Fruit fly (Drosophila melanogaster): ENCODE measurements around the gene CycB3.

The CycB3 gene

dm6 chr3R:24870389-24871048 lies at the start of gene CycB3:
CycB3 (minus strand) TSS chr3R:24870816.
- peak; percentile 10 for TF ChIP-seq gl (tag; optimal IDR thresholded peaks at IDR 0.05)
- peak; percentile 14 for TF ChIP-seq CG13204 (GFP tag; optimal IDR thresholded peaks at IDR 0.05)
- no peak for TF ChIP-seq CG4496 (GFP tag; IDR thresholded peaks at IDR 0.05)
- TF ChIP-seq CG14655 (GFP tag; optimal IDR thresholded peaks at IDR 0.05), result no peak
- peak; percentile 33 for TF ChIP-seq Snoo (tag; optimal IDR thresholded peaks at IDR 0.05)
- TF ChIP-seq Pif1B (GFP tag; optimal IDR thresholded peaks at IDR 0.05), result no peak
- no peak for TF ChIP-seq CG9948 (tag; optimal IDR thresholded peaks at IDR 0.05)
- no peak for TF ChIP-seq CG10348 (GFP tag; IDR thresholded peaks at IDR 0.05)
- no peak for TF ChIP-seq CG8159 (tag; optimal IDR thresholded peaks at IDR 0.05)
- TF ChIP-seq CG12605 (GFP tag; IDR thresholded peaks at IDR 0.05), result no peak
- no peak for TF ChIP-seq Ets98B (GFP tag; IDR thresholded peaks at IDR 0.05)
- peak; percentile 2 for TF ChIP-seq EcR (GFP tag; optimal IDR thresholded peaks at IDR 0.05)
- no peak for TF ChIP-seq D1 (tag; optimal IDR thresholded peaks at IDR 0.05)
- no peak for TF ChIP-seq CG34367 (tag; optimal IDR thresholded peaks at IDR 0.05)

- no peak for TF ChIP-seq CG13204 (GFP tag; optimal IDR thresholded peaks at IDR 0.05)
- peak; percentile 30; the same call in 1 of the 3 replicates for TF ChIP-seq fd96Ca (GFP tag; IDR thresholded peaks at IDR 0.05)
- peak; percentile 62; the same call in 1 of the 2 replicates for TF ChIP-seq CG32121 (GFP tag; IDR thresholded peaks at IDR 0.05)
- TF ChIP-seq CG14655 (GFP tag; optimal IDR thresholded peaks at IDR 0.05), result no peak
- TF ChIP-seq CG15710 (tag; optimal IDR thresholded peaks at IDR 0.05), result peak; percentile 51
- no peak for TF ChIP-seq CG8159 (tag; optimal IDR thresholded peaks at IDR 0.05)
- TF ChIP-seq CG8301 (tag; optimal IDR thresholded peaks at IDR 0.05), result no peak
- TF ChIP-seq CG4496 (GFP tag; IDR thresholded peaks at IDR 0.05), result peak; percentile 75; the same call in 2 of the 3 replicates
- TF ChIP-seq Ets98B (GFP tag; IDR thresholded peaks at IDR 0.05), result peak; percentile 41
- TF ChIP-seq CG34367 (tag; optimal IDR thresholded peaks at IDR 0.05), result no peak
- peak; percentile 58 for TF ChIP-seq Snoo (tag; optimal IDR thresholded peaks at IDR 0.05)
- no peak for TF ChIP-seq CG12605 (GFP tag; IDR thresholded peaks at IDR 0.05)
- TF ChIP-seq rn (GFP tag; IDR thresholded peaks at IDR 0.05), result no peak
- peak; percentile 29 for TF ChIP-seq CG17806 (tag; optimal IDR thresholded peaks at IDR 0.05)
- TF ChIP-seq CG9948 (tag; optimal IDR thresholded peaks at IDR 0.05), result peak; percentile 57
- no peak for TF ChIP-seq EcR (GFP tag; optimal IDR thresholded peaks at IDR 0.05)
- no peak for TF ChIP-seq Pif1A (GFP tag; optimal IDR thresholded peaks at IDR 0.05)
- no peak for TF ChIP-seq gl (tag; optimal IDR thresholded peaks at IDR 0.05)
- TF ChIP-seq CG10348 (GFP tag; IDR thresholded peaks at IDR 0.05), result no peak
- no peak for TF ChIP-seq D1 (tag; optimal IDR thresholded peaks at IDR 0.05)
- no peak for TF ChIP-seq Pif1B (GFP tag; optimal IDR thresholded peaks at IDR 0.05)
These were observed 47.4 kb upstream of the CycB3 start, which contains the start of the genes PIG-S, sud1 and CG11168 for dm6 chr3R:24917814-24918636. PIG-S (minus strand) TSS chr3R:24917864. sud1 (minus strand) TSS chr3R:24917864. CG11168 (plus strand) TSS chr3R:24918106.

DNA sequence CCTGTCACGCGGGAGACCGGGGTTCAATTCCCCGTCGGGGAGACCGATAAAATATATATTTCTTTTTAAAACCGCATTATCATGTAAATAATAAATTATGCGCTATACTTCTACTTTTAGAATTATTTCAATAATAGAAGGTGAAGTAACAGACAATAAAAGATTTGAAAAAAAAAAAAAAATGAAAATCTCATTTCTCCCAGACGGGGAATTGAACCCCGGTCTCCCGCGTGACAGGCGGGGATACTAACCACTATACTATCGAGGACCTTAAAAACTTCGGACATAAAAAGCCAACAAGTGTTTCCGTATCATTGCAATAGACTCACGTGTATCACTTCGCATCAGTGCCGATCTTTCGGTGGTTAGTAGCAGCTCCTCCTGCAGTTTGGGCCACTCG lies 44.2 kb upstream of the CycB3 start:
- TF ChIP-seq CG13204 (GFP tag; optimal IDR thresholded peaks at IDR 0.05) (no peak), CG15710 (tag; optimal IDR thresholded peaks at IDR 0.05) (no peak), CG10348 (GFP tag; IDR thresholded peaks at IDR 0.05) (no peak), gl (tag; optimal IDR thresholded peaks at IDR 0.05) (no peak), fd96Ca (GFP tag; IDR thresholded peaks at IDR 0.05) (no peak), Pif1B (GFP tag; optimal IDR thresholded peaks at IDR 0.05) (no peak), D1 (tag; optimal IDR thresholded peaks at IDR 0.05) (no peak), CG32121 (GFP tag; IDR thresholded peaks at IDR 0.05) (no peak), CG12605 (GFP tag; IDR thresholded peaks at IDR 0.05) (no peak), CG8159 (tag; optimal IDR thresholded peaks at IDR 0.05) (no peak), rn (GFP tag; IDR thresholded peaks at IDR 0.05) (no peak), CG34367 (tag; optimal IDR thresholded peaks at IDR 0.05) (no peak), Pif1A (GFP tag; optimal IDR thresholded peaks at IDR 0.05) (no peak), CG14655 (GFP tag; optimal IDR thresholded peaks at IDR 0.05) (no peak), CG8301 (tag; optimal IDR thresholded peaks at IDR 0.05) (no peak), Snoo (tag; optimal IDR thresholded peaks at IDR 0.05) (no peak), CG9948 (tag; optimal IDR thresholded peaks at IDR 0.05) (no peak), CG17806 (tag; optimal IDR thresholded peaks at IDR 0.05) (no peak)

dm6 chr3R:24910097-24910496 lies 39.5 kb upstream of the CycB3 start:
- TF ChIP-seq CG32121 (GFP tag; IDR thresholded peaks at IDR 0.05), result peak; percentile 87
- TF ChIP-seq fd96Ca (GFP tag; IDR thresholded peaks at IDR 0.05), result peak; percentile 77; the same call in 2 of the 3 replicates
- TF ChIP-seq CG15710 (tag; optimal IDR thresholded peaks at IDR 0.05), result peak; percentile 23
- TF ChIP-seq CG8301 (tag; optimal IDR thresholded peaks at IDR 0.05), result peak; percentile 66
- TF ChIP-seq CG13204 (GFP tag; optimal IDR thresholded peaks at IDR 0.05), result no peak
- TF ChIP-seq CG17806 (tag; optimal IDR thresholded peaks at IDR 0.05), result peak; percentile 41
- peak; percentile 2 for TF ChIP-seq CG34367 (tag; optimal IDR thresholded peaks at IDR 0.05)
- no peak for TF ChIP-seq D1 (tag; optimal IDR thresholded peaks at IDR 0.05)
- peak; percentile 39 for TF ChIP-seq CG8159 (tag; optimal IDR thresholded peaks at IDR 0.05)
- no peak for TF ChIP-seq CG14655 (GFP tag; optimal IDR thresholded peaks at IDR 0.05)
- no peak for TF ChIP-seq CG10348 (GFP tag; IDR thresholded peaks at IDR 0.05)
- TF ChIP-seq Snoo (tag; optimal IDR thresholded peaks at IDR 0.05), result no peak
- TF ChIP-seq Pif1B (GFP tag; optimal IDR thresholded peaks at IDR 0.05), result peak; percentile 50
- no peak for TF ChIP-seq gl (tag; optimal IDR thresholded peaks at IDR 0.05)
- TF ChIP-seq CG9948 (tag; optimal IDR thresholded peaks at IDR 0.05), result no peak
- TF ChIP-seq CG12605 (GFP tag; IDR thresholded peaks at IDR 0.05), result peak; percentile 54; the same call in 1 of the 2 replicates
- TF ChIP-seq rn (GFP tag; IDR thresholded peaks at IDR 0.05), result peak; percentile 65
- no peak for TF ChIP-seq Pif1A (GFP tag; optimal IDR thresholded peaks at IDR 0.05)
- peak; percentile 86 for TF ChIP-seq Ets98B (GFP tag; IDR thresholded peaks at IDR 0.05)
- peak; percentile 86 for TF ChIP-seq CG4496 (GFP tag; IDR thresholded peaks at IDR 0.05)
- TF ChIP-seq EcR (GFP tag; optimal IDR thresholded peaks at IDR 0.05), result no peak
